Fruit fly (Drosophila melanogaster) whole organism, embryonic: ENCODE data around the gene CG42488.

Experiments used
- CG12071 ChIP-seq: fragments of 200-800 bp; sonication (Bioruptor generic); optimal IDR thresholded peaks from 3 replicates; lab custom pipeline; 2018; ENCODE audit warnings: missing biosample characterization, mild to moderate bottlenecking, missing genetic modification characterization
- CG12299 ChIP-seq: fragments of 200-800 bp; sonication (Bioruptor generic); optimal IDR thresholded peaks from 2 replicates; lab custom pipeline; 2018; ENCODE audit warnings: missing biosample characterization, mild to moderate bottlenecking, missing genetic modification characterization
- CG12659 ChIP-seq: fragments of 200-800 bp; sonication (Bioruptor generic); optimal IDR thresholded peaks from 3 replicates; lab custom pipeline; 2017; ENCODE audit warnings: mild to moderate bottlenecking, missing biosample characterization, missing genetic modification reagents, missing genetic modification characterization
- CG13775 ChIP-seq: fragments of 200-800 bp; sonication (Bioruptor generic); optimal IDR thresholded peaks from 3 replicates; lab custom pipeline; 2017; ENCODE audit warnings: missing biosample characterization, mild to moderate bottlenecking, missing genetic modification characterization
- CG14441 ChIP-seq: fragments of 200-800 bp; sonication (Bioruptor generic); IDR thresholded peaks from 2 replicates; pipeline ENCODE4 v1.3.6; 2022; ENCODE audit warnings: missing biosample characterization, missing genetic modification characterization
- CG15601 ChIP-seq: fragments of 200-800 bp; sonication (Bioruptor generic); optimal IDR thresholded peaks from 3 replicates; lab custom pipeline; 2019; ENCODE audit warnings: missing biosample characterization, mild to moderate bottlenecking, missing genetic modification characterization, moderate library complexity
- CG1603 ChIP-seq: fragments of 200-800 bp; sonication (Bioruptor generic); optimal IDR thresholded peaks from 2 replicates; lab custom pipeline; 2019; ENCODE audit warnings: missing biosample characterization, mild to moderate bottlenecking, missing genetic modification characterization, moderate library complexity
- CG2116 ChIP-seq: fragments of 200-800 bp; sonication (Bioruptor generic); optimal IDR thresholded peaks from 3 replicates; lab custom pipeline; 2018; ENCODE audit warnings: missing biosample characterization, mild to moderate bottlenecking, missing genetic modification characterization
- CG31388 ChIP-seq: fragments of 200-800 bp; sonication (Bioruptor generic); optimal IDR thresholded peaks from 2 replicates; lab custom pipeline; 2016; ENCODE audit warnings: missing biosample characterization, missing genetic modification characterization
- CG34422 ChIP-seq: fragments of 200-800 bp; sonication (Bioruptor generic); IDR thresholded peaks from 3 replicates; pipeline ENCODE4 v1.3.6; 2022; ENCODE audit warnings: missing biosample characterization, missing genetic modification characterization
- CG4282 ChIP-seq: fragments of 200-800 bp; sonication (Bioruptor generic); optimal IDR thresholded peaks from 2 replicates; lab custom pipeline; 2016; ENCODE audit warnings: missing biosample characterization, missing genetic modification characterization
- CG6272 ChIP-seq: fragments of 200-800 bp; sonication (Bioruptor generic); IDR thresholded peaks from 2 replicates; pipeline ENCODE4 v1.3.6; 2022; ENCODE audit warnings: missing biosample characterization, missing genetic modification characterization
- CG7372 ChIP-seq: fragments of 200-800 bp; sonication (Bioruptor generic); IDR thresholded peaks from 2 replicates; pipeline ENCODE4 v1.3.6; 2022; ENCODE audit warnings: missing biosample characterization, missing genetic modification characterization
- CG7839 ChIP-seq: fragments of 200-800 bp; sonication (Bioruptor generic); optimal IDR thresholded peaks from 3 replicates; lab custom pipeline; 2018; ENCODE audit warnings: missing biosample characterization, mild to moderate bottlenecking, missing genetic modification characterization, moderate library complexity
- CG8281 ChIP-seq: fragments of 200-800 bp; sonication (Bioruptor generic); optimal IDR thresholded peaks from 2 replicates; lab custom pipeline; 2018; ENCODE audit warnings: missing biosample characterization, mild to moderate bottlenecking, missing genetic modification characterization, moderate library complexity
- CG8765 ChIP-seq: fragments of 200-800 bp; sonication (Bioruptor generic); IDR thresholded peaks from 2 replicates; pipeline ENCODE4 v1.3.6; 2022; ENCODE audit warnings: missing biosample characterization, missing genetic modification characterization
- CG8924 ChIP-seq: fragments of 200-800 bp; optimal IDR thresholded peaks from 3 replicates; lab custom pipeline; 2019; ENCODE audit warnings: missing biosample characterization, mild to moderate bottlenecking, missing genetic modification characterization, moderate library complexity
- D19A ChIP-seq: fragments of 200-800 bp; optimal IDR thresholded peaks from 3 replicates; lab custom pipeline; 2019; ENCODE audit warnings: missing biosample characterization, mild to moderate bottlenecking, missing genetic modification characterization, moderate library complexity
- Dref ChIP-seq: fragments of 200-800 bp; sonication (Bioruptor generic); IDR thresholded peaks from 2 replicates; pipeline ENCODE4 v1.3.6; 2022; ENCODE audit warnings: missing biosample characterization, missing genetic modification characterization
- H15 ChIP-seq: fragments of 200-800 bp; sonication (Bioruptor generic); IDR thresholded peaks from 3 replicates; pipeline ENCODE4 v1.3.6; 2022; ENCODE audit warnings: missing biosample characterization, missing genetic modification characterization
- Hmx ChIP-seq: fragments of 200-800 bp; sonication (Bioruptor generic); optimal IDR thresholded peaks from 2 replicates; lab custom pipeline; 2016; ENCODE audit warnings: missing biosample characterization, missing genetic modification characterization
- Hsf ChIP-seq: fragments of 200-800 bp; sonication (Bioruptor generic); optimal IDR thresholded peaks from 3 replicates; lab custom pipeline; 2016; ENCODE audit warnings: missing biosample characterization, missing genetic modification characterization
- MESR4 ChIP-seq: fragments of 200-800 bp; sonication (Bioruptor generic); optimal IDR thresholded peaks from 2 replicates; lab custom pipeline; 2018; ENCODE audit warnings: missing biosample characterization, mild to moderate bottlenecking, missing genetic modification characterization, moderate library complexity
- Myb ChIP-seq: fragments of 200-800 bp; sonication (Bioruptor generic); optimal IDR thresholded peaks from 2 replicates; lab custom pipeline; 2016; ENCODE audit warnings: missing biosample characterization, missing genetic modification characterization
- NK7.1 ChIP-seq: fragments of 200-800 bp; sonication (Bioruptor generic); optimal IDR thresholded peaks from 3 replicates; lab custom pipeline; 2016; ENCODE audit warnings: missing biosample characterization, missing genetic modification characterization
- Oli ChIP-seq: fragments of 200-800 bp; sonication (Bioruptor generic); optimal IDR thresholded peaks from 2 replicates; lab custom pipeline; 2018; ENCODE audit warnings: missing biosample characterization, mild to moderate bottlenecking, missing genetic modification characterization, moderate library complexity
- ab ChIP-seq: fragments of 200-800 bp; sonication (Bioruptor generic); optimal IDR thresholded peaks from 2 replicates; lab custom pipeline; 2016; ENCODE audit warnings: missing biosample characterization, missing genetic modification characterization
- ase ChIP-seq: fragments of 200-800 bp; sonication (Bioruptor generic); IDR thresholded peaks from 3 replicates; pipeline ENCODE4 v1.3.6; 2022; ENCODE audit warnings: missing biosample characterization, missing genetic modification characterization
- bsh ChIP-seq, 2 experiments: fragments of 200-800 bp; sonication (Bioruptor generic); optimal IDR thresholded peaks; 2 replicates each; lab custom pipeline; 2017 to 2018; ENCODE audit warnings: mild to moderate bottlenecking in 2 of 2, missing biosample characterization in 2 of 2, missing genetic modification characterization in 2 of 2, moderate library complexity in 1 of 2
- eyg ChIP-seq: fragments of 200-800 bp; sonication (Bioruptor generic); optimal IDR thresholded peaks from 3 replicates; lab custom pipeline; 2016; ENCODE audit warnings: missing biosample characterization, missing genetic modification characterization
- fd64A ChIP-seq: fragments of 200-800 bp; sonication (Bioruptor generic); optimal IDR thresholded peaks from 3 replicates; lab custom pipeline; 2018; ENCODE audit warnings: missing biosample characterization, mild to moderate bottlenecking, missing genetic modification characterization
- hb ChIP-seq: fragments of 200-800 bp; sonication (Bioruptor generic); IDR thresholded peaks from 3 replicates; pipeline ENCODE4 v1.3.6; 2022; ENCODE audit warnings: missing biosample characterization, missing genetic modification characterization; ENCODE audit not compliant: partially characterized antibody
- hkb ChIP-seq, 2 experiments: fragments of 200-800 bp in 1 of 2; fragments of >200 bp in 1 of 2; sonication (Bioruptor generic) in 1 of 2; IDR thresholded peaks in 1 of 2; optimal IDR thresholded peaks in 1 of 2; 2 replicates each; pipeline versions ENCODE4 v1.3.6 to Lab custom; 2017 to 2022; ENCODE audit warnings: missing biosample characterization in 1 of 2, missing genetic modification characterization in 1 of 2
- insv ChIP-seq, 2 experiments: fragments of 200-800 bp; sonication (Bioruptor generic); optimal IDR thresholded peaks; 3 replicates each; lab custom pipeline; 2016 to 2018; ENCODE audit warnings: missing biosample characterization in 2 of 2, missing genetic modification characterization in 2 of 2
- inv ChIP-seq: fragments of 200-800 bp; sonication (Bioruptor generic); IDR thresholded peaks from 2 replicates; pipeline ENCODE4 v1.3.6; 2022; ENCODE audit warnings: missing biosample characterization, missing genetic modification characterization; ENCODE audit not compliant: partially characterized antibody
- jigr1 ChIP-seq: fragments of 200-800 bp; sonication (Bioruptor generic); IDR thresholded peaks from 3 replicates; pipeline ENCODE4 v1.3.6; 2022; ENCODE audit warnings: missing biosample characterization, missing genetic modification characterization
- lov ChIP-seq, 2 experiments: fragments of 200-800 bp in 1 of 2; fragments of >200 bp in 1 of 2; sonication (Bioruptor generic) in 1 of 2; IDR thresholded peaks in 1 of 2; optimal IDR thresholded peaks in 1 of 2; 2 replicates in 1 of 2; 3 replicates in 1 of 2; pipeline versions ENCODE4 v1.3.6 to Lab custom; 2017 to 2022; ENCODE audit warnings: missing biosample characterization in 1 of 2, missing genetic modification characterization in 1 of 2
- nerfin-1 ChIP-seq: fragments of 200-800 bp; sonication (Bioruptor generic); optimal IDR thresholded peaks from 3 replicates; lab custom pipeline; 2019; ENCODE audit warnings: missing biosample characterization, mild to moderate bottlenecking, missing genetic modification characterization, moderate library complexity
- odd ChIP-seq: fragments of 200-800 bp; sonication (Bioruptor generic); optimal IDR thresholded peaks from 2 replicates; lab custom pipeline; 2017; ENCODE audit warnings: missing biosample characterization, mild to moderate bottlenecking, missing genetic modification characterization
- sens-2 ChIP-seq: fragments of 200-800 bp; sonication (Bioruptor generic); IDR thresholded peaks from 2 replicates; pipeline ENCODE4 v1.3.6; 2022; ENCODE audit warnings: missing biosample characterization, missing genetic modification characterization
- sim ChIP-seq: fragments of 200-800 bp; sonication (Bioruptor generic); IDR thresholded peaks from 2 replicates; pipeline ENCODE4 v1.3.6; 2022; ENCODE audit warnings: missing biosample characterization, missing genetic modification characterization
- slbo ChIP-seq: fragments of 200-800 bp; sonication (Bioruptor generic); IDR thresholded peaks from 2 replicates; pipeline ENCODE4 v1.3.6; 2022; ENCODE audit warnings: missing biosample characterization, missing genetic modification characterization
- trh ChIP-seq: fragments of 200-800 bp; sonication (Bioruptor generic); optimal IDR thresholded peaks from 2 replicates; lab custom pipeline; 2016; ENCODE audit warnings: missing biosample characterization, missing genetic modification characterization
- wdn ChIP-seq: fragments of 200-800 bp; sonication (Bioruptor generic); IDR thresholded peaks from 2 replicates; pipeline ENCODE4 v1.3.6; 2022; ENCODE audit warnings: missing biosample characterization, missing genetic modification characterization

CG42488 gene

dm6 chr3R:25471853-25472634, 10.9 kb upstream of the CG42488 start (continued):
- TF ChIP-seq trh (GFP tag; lab: Kevin White, UChicago) = no peak
- TF ChIP-seq CG6272 (GFP tag; lab: Robert Waterston, UW) = no peak
- no peak for TF ChIP-seq CG12071 (GFP tag; lab: Kevin White, UChicago)
- TF ChIP-seq hkb (optimal IDR thresholded peaks at IDR 0.05; lab: Kevin White, UChicago) = no peak
- TF ChIP-seq hkb (GFP tag; IDR thresholded peaks at IDR 0.05; lab: Robert Waterston, UW) = peak; percentile 11; the same call in 1 of the 2 replicates
- TF ChIP-seq CG34422 = no peak
- TF ChIP-seq CG13775 (GFP tag; lab: Kevin White, UChicago) = no peak
- TF ChIP-seq D19A (tag; lab: Kevin White, UChicago) = no peak
- TF ChIP-seq CG12659 (GFP tag; lab: Kevin White, UChicago) = no peak
- no peak for TF ChIP-seq MESR4 (GFP tag; lab: Kevin White, UChicago)
- TF ChIP-seq bsh (GFP tag; optimal IDR thresholded peaks at IDR 0.05; lab: Kevin White, UChicago) = no peak
- peak; percentile 55 for TF ChIP-seq CG8924
- no peak for TF ChIP-seq ab (GFP tag; lab: Kevin White, UChicago)
- TF ChIP-seq CG1603 (tag; lab: Kevin White, UChicago) = no peak
- no peak for TF ChIP-seq inv (GFP tag; lab: Robert Waterston, UW)

dm6 chr3R:25472635-25473552, 10.0 kb upstream of the CG42488 start, which contains the start of the genes Fur1 and Vps33B:
Gene Fur1, minus strand, starts transcription at chr3R:25473058.
Gene Vps33B, plus strand, starts transcription at chr3R:25473490.
- TF ChIP-seq jigr1 (GFP tag; lab: Robert Waterston, UW) = peak; percentile 89
- peak; percentile 92 for TF ChIP-seq H15 (GFP tag; lab: Robert Waterston, UW)
- TF ChIP-seq CG12299 (tag; lab: Kevin White, UChicago) = peak; percentile 94
- peak; percentile 89 for TF ChIP-seq CG8765 (GFP tag; lab: Robert Waterston, UW)
- no peak for TF ChIP-seq Dref (GFP tag; lab: Robert Waterston, UW)
- peak; percentile 96 for TF ChIP-seq CG31388 (GFP tag; lab: Kevin White, UChicago)
- peak; percentile 83 for TF ChIP-seq CG8281
- peak; percentile 90 for TF ChIP-seq wdn
- peak; percentile 90 for TF ChIP-seq sim (GFP tag; lab: Robert Waterston, UW)
- peak; percentile 80 for TF ChIP-seq fd64A
- peak; percentile 92 for TF ChIP-seq CG14441 (GFP tag; lab: Robert Waterston, UW)
- peak; percentile 95 for TF ChIP-seq CG15601 (tag; lab: Kevin White, UChicago)
- peak; percentile 93 for TF ChIP-seq eyg
- TF ChIP-seq Myb (GFP tag; lab: Kevin White, UChicago) = peak; percentile 91
- TF ChIP-seq CG7839 (tag; lab: Kevin White, UChicago) = peak; percentile 97
- peak; percentile 98 for TF ChIP-seq CG4282
- TF ChIP-seq nerfin-1 (tag; lab: Kevin White, UChicago) = peak; percentile 93
- peak; percentile 96 for TF ChIP-seq slbo (GFP tag; lab: Robert Waterston, UW)
- peak; percentile 95 for TF ChIP-seq odd
- peak; percentile 95 for TF ChIP-seq CG34422
- TF ChIP-seq ase (GFP tag; lab: Robert Waterston, UW) = peak; percentile 94
- peak; percentile 99 for TF ChIP-seq Hsf (GFP tag; lab: Kevin White, UChicago)
- TF ChIP-seq sens-2 (GFP tag; lab: Robert Waterston, UW) = peak; percentile 84
- TF ChIP-seq CG7372 (GFP tag; lab: Robert Waterston, UW) = peak; percentile 93
- peak; percentile 97 for TF ChIP-seq Oli
- peak; percentile 96 for TF ChIP-seq Hmx (GFP tag; lab: Kevin White, UChicago)
- peak; percentile 89 for TF ChIP-seq CG2116 (GFP tag; lab: Kevin White, UChicago)
- TF ChIP-seq hb (GFP tag; lab: Robert Waterston, UW) = peak; percentile 76; the same call in 2 of the 3 replicates
- TF ChIP-seq ab (GFP tag; lab: Kevin White, UChicago) = peak; percentile 97
- TF ChIP-seq insv (GFP tag; optimal IDR thresholded peaks at IDR 0.05; lab: Kevin White, UChicago) = peak; percentile 62 to 80
- peak; percentile 7 for TF ChIP-seq lov (optimal IDR thresholded peaks at IDR 0.05; lab: Kevin White, UChicago)
- TF ChIP-seq lov (GFP tag; IDR thresholded peaks at IDR 0.05; lab: Robert Waterston, UW) = peak; percentile 84; the same call in 1 of the 3 replicates
- peak; percentile 94 for TF ChIP-seq NK7.1 (GFP tag; lab: Kevin White, UChicago)
